Worm (Caenorhabditis elegans) whole organism, mixed stage, embryonic: ENCODE data around the gene C33C12.11.

Experiments
- M03D4.4 ChIP-seq: sonication (generic microtip); optimal IDR thresholded peaks from 2 replicates; lab custom pipeline; 2017; ENCODE audit warnings: mild to moderate bottlenecking, missing genetic modification characterization, missing compliant biosample characterization
- blmp-1 ChIP-seq: fragments of 150-350 bp; optimal IDR thresholded peaks from 2 replicates; lab custom pipeline; 2014; ENCODE audit warnings: missing biosample characterization, missing genetic modification characterization
- ceh-43 ChIP-seq: fragments of 200-800 bp; sonication (Bioruptor generic); optimal IDR thresholded peaks from 2 replicates; lab custom pipeline; 2018; ENCODE audit warnings: mild to moderate bottlenecking, missing genetic modification characterization, moderate library complexity, missing compliant biosample characterization
- ceh-83 ChIP-seq: fragments of 200-800 bp; sonication (Bioruptor generic); optimal IDR thresholded peaks from 2 replicates; lab custom pipeline; 2018; ENCODE audit warnings: mild to moderate bottlenecking, missing genetic modification characterization, missing compliant biosample characterization
- ces-1 ChIP-seq: fragments of 150-350 bp; optimal IDR thresholded peaks from 2 replicates; lab custom pipeline; 2014; ENCODE audit warnings: missing biosample characterization, missing genetic modification reagents, missing genetic modification characterization
- cnd-1 ChIP-seq: fragments of 200-800 bp; sonication (Bioruptor generic); optimal IDR thresholded peaks from 2 replicates; lab custom pipeline; 2018; ENCODE audit warnings: mild to moderate bottlenecking, missing genetic modification characterization, missing compliant biosample characterization
- drap-1 ChIP-seq: fragments of 200-800 bp; sonication (Bioruptor generic); optimal IDR thresholded peaks from 3 replicates; lab custom pipeline; 2018; ENCODE audit warnings: mild to moderate bottlenecking, missing genetic modification characterization, missing compliant biosample characterization
- elt-1 ChIP-seq: sonication (generic microtip); optimal IDR thresholded peaks from 2 replicates; lab custom pipeline; 2017; ENCODE audit warnings: missing genetic modification characterization, mild to moderate bottlenecking, missing compliant biosample characterization, antibody characterized with exemption, moderate library complexity, borderline replicate concordance; ENCODE audit not compliant: insufficient read depth
- elt-3 ChIP-seq: fragments of 150-350 bp; optimal IDR thresholded peaks from 2 replicates; lab custom pipeline; 2014; ENCODE audit warnings: missing biosample characterization, missing genetic modification characterization
- flh-1 ChIP-seq: fragments of 200-800 bp; sonication (Bioruptor generic); optimal IDR thresholded peaks from 2 replicates; lab custom pipeline; 2018; ENCODE audit warnings: mild to moderate bottlenecking, missing genetic modification characterization, moderate library complexity, missing compliant biosample characterization
- lin-13 ChIP-seq: fragments of 150-350 bp; optimal IDR thresholded peaks from 2 replicates; lab custom pipeline; 2014; ENCODE audit warnings: missing biosample characterization, missing genetic modification characterization
- lin-32 ChIP-seq: fragments of 200-800 bp; sonication (Bioruptor generic); optimal IDR thresholded peaks from 2 replicates; lab custom pipeline; 2018; ENCODE audit warnings: mild to moderate bottlenecking, missing genetic modification characterization, missing compliant biosample characterization
- lsy-2 ChIP-seq: fragments of 150-350 bp; optimal IDR thresholded peaks from 2 replicates; lab custom pipeline; 2014; ENCODE audit warnings: missing biosample characterization, missing genetic modification characterization
- mab-5 ChIP-seq: fragments of 150-350 bp; optimal IDR thresholded peaks from 2 replicates; lab custom pipeline; 2014; ENCODE audit warnings: missing biosample characterization, missing genetic modification characterization
- mep-1 ChIP-seq: fragments of 150-350 bp; optimal IDR thresholded peaks from 2 replicates; lab custom pipeline; 2017; ENCODE audit warnings: missing biosample characterization, missing genetic modification reagents, missing genetic modification characterization, inconsistent platforms
- mls-2 ChIP-seq: sonication (generic microtip); optimal IDR thresholded peaks from 2 replicates; lab custom pipeline; 2016; ENCODE audit warnings: mild to moderate bottlenecking, missing genetic modification characterization, moderate library complexity, missing compliant biosample characterization
- nhr-12 ChIP-seq: fragments of 150-350 bp; optimal IDR thresholded peaks from 2 replicates; lab custom pipeline; 2014; ENCODE audit warnings: missing biosample characterization, missing genetic modification characterization
- nhr-2 ChIP-seq: fragments of 150-350 bp; optimal IDR thresholded peaks from 2 replicates; lab custom pipeline; 2014; ENCODE audit warnings: missing biosample characterization, missing genetic modification characterization
- nhr-237 ChIP-seq: fragments of 150-350 bp; optimal IDR thresholded peaks from 2 replicates; lab custom pipeline; 2014; ENCODE audit warnings: missing biosample characterization, missing genetic modification characterization
- nhr-28 ChIP-seq: fragments of 150-350 bp; optimal IDR thresholded peaks from 2 replicates; lab custom pipeline; 2014; ENCODE audit warnings: missing biosample characterization, missing genetic modification characterization
- nhr-76 ChIP-seq: sonication (generic microtip); optimal IDR thresholded peaks from 2 replicates; lab custom pipeline; 2017; ENCODE audit warnings: missing biosample characterization, missing genetic modification characterization
- sem-2 ChIP-seq: fragments of 200-800 bp; sonication (Bioruptor generic); optimal IDR thresholded peaks from 2 replicates; lab custom pipeline; 2018; ENCODE audit warnings: mild to moderate bottlenecking, missing genetic modification characterization, missing compliant biosample characterization
- snpc-4 ChIP-seq: fragments of 150-350 bp; optimal IDR thresholded peaks from 2 replicates; lab custom pipeline; 2014; ENCODE audit warnings: missing biosample characterization, missing genetic modification characterization
- sptf-1 ChIP-seq: sonication (generic microtip); optimal IDR thresholded peaks from 2 replicates; lab custom pipeline; 2017; ENCODE audit warnings: mild to moderate bottlenecking, missing genetic modification characterization, moderate library complexity, missing compliant biosample characterization
- tbx-8 ChIP-seq: fragments of 200-800 bp; sonication (Bioruptor generic); optimal IDR thresholded peaks from 2 replicates; lab custom pipeline; 2018; ENCODE audit warnings: mild to moderate bottlenecking, missing genetic modification characterization, moderate library complexity, missing compliant biosample characterization
- unc-120 ChIP-seq: sonication (generic microtip); optimal IDR thresholded peaks from 2 replicates; lab custom pipeline; 2017; ENCODE audit warnings: missing genetic modification characterization, missing compliant biosample characterization; ENCODE audit not compliant: poor library complexity, severe bottlenecking
- unc-39 ChIP-seq: fragments of 150-350 bp; optimal IDR thresholded peaks from 2 replicates; lab custom pipeline; 2014; ENCODE audit warnings: missing biosample characterization, missing genetic modification characterization
- unc-62 ChIP-seq: fragments of 150-350 bp; optimal IDR thresholded peaks from 2 replicates; lab custom pipeline; 2014; ENCODE audit warnings: missing biosample characterization, missing genetic modification reagents, missing genetic modification characterization

The C33C12.11 gene

DNA sequence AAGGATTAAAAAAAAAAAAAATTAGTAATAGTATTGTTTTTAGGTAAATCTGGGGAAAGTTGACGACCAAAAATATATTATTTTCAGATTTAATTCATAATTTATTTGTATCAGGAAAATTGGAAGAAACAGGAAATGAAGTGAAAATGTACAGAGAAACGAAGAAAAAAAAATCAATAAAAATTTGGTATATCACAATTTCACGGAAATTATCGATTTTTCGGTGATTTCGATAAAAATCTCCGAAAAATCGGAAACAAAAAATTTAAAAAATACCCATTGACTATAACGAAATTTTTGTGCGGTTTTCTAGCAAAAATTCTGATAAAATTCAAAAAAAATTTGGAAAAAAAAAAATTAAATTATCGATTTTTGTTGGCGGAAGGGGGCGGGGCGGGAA is 28.6 kb upstream of the C33C12.11 start:
- no peak for TF ChIP-seq elt-3
- no peak for TF ChIP-seq snpc-4 (tag; lab: Kevin White, UChicago)
- TF ChIP-seq mep-1 (tag; lab: Kevin White, UChicago), result no peak
- no peak for TF ChIP-seq mab-5
- TF ChIP-seq lin-32 (GFP tag; lab: Kevin White, UChicago), result no peak
- TF ChIP-seq nhr-2 (tag; lab: Kevin White, UChicago), result no peak

DNA sequence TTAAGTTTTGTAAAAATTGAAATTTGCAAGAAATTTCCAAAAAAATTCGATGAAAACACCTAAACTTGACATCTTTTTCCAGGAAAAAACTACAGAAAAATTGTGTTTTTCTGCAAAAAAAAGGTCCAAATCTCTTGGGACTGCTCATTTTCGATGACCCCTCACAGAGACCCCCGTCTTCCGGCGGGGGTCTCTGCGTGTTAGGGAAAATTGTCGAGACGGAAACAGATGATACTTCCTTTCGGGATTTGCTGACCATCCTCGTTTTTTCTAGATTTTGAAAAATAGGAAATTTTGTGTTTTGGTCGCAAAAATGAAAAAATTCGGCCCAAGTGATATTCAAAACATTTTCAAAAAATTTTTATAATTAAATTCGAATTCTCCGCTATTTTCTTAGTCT is 27.8 kb upstream of the C33C12.11 start:
- TF ChIP-seq flh-1 (GFP tag; lab: Kevin White, UChicago), result no peak
- no peak for TF ChIP-seq sem-2 (GFP tag; lab: Kevin White, UChicago)
- TF ChIP-seq lin-13 (tag; lab: Kevin White, UChicago), result no peak
- TF ChIP-seq unc-62 (GFP tag; lab: Kevin White, UChicago), result no peak
- TF ChIP-seq nhr-28 (tag; lab: Kevin White, UChicago), result no peak
- TF ChIP-seq unc-39 (tag; lab: Kevin White, UChicago), result no peak
- no peak for TF ChIP-seq M03D4.4
- no peak for TF ChIP-seq mep-1 (tag; lab: Kevin White, UChicago)
- TF ChIP-seq ceh-43 (GFP tag; lab: Kevin White, UChicago), result no peak
- TF ChIP-seq sptf-1 (tag; lab: Kevin White, UChicago), result no peak
- TF ChIP-seq mls-2 (tag; lab: Kevin White, UChicago), result no peak
- no peak for TF ChIP-seq lin-32 (GFP tag; lab: Kevin White, UChicago)
- no peak for TF ChIP-seq nhr-76
- no peak for TF ChIP-seq elt-3
- no peak for TF ChIP-seq cnd-1 (tag; lab: Kevin White, UChicago)
- no peak for TF ChIP-seq blmp-1
- TF ChIP-seq, all 35 proteins: peak for 0

DNA sequence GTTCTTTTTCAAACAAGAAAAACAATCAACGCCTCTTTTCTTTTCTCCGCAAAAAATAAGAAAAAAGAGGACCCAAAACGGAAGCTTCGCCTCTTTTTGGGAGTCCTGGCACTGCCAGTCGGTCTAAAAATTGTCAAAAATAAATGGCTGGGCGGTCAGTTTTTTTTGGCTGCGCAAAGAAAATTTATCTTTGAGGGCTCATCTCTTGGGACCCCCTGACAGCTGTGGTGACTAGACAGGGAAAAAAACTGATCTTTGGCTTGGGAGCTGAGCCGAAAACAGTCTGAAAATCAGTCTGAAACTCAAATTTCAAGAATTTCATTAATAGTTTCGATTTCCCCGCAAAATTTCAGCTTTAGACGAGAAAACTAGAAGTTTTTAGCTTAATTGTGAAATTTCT is 26.9 kb upstream of the C33C12.11 start:
- TF ChIP-seq nhr-12 (tag; lab: Kevin White, UChicago) (no peak), nhr-28 (tag; lab: Kevin White, UChicago) (no peak), drap-1 (no peak), nhr-237 (tag; lab: Kevin White, UChicago) (no peak)

DNA sequence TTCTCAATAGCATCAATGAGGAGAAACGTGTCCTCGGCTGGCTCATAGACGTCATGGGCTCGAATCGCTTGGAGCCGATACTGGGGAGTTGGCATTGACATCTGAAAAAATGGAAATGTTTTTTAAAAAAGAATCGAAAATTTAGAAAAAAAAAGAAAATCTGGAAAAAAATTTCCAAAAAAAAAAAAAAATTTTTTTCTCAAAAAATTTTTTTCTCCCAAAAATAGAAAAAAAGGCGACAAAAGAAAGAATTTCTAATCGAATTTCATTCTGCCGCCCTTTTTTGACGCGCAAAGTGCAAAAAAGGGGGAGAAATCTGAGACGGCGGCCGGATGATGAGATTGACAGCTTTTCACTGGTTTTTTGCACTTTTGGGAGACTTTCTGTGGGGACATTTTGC is 25.7 kb upstream of the C33C12.11 start, which contains the start of gene mtq-2:
Gene mtq-2 (minus strand): TSS at position 101 of the 400 bp plus-strand sequence.
- no peak for TF ChIP-seq mab-5
- no peak for TF ChIP-seq cnd-1 (tag; lab: Kevin White, UChicago)
- TF ChIP-seq unc-39 (tag; lab: Kevin White, UChicago), result no peak
- TF ChIP-seq lsy-2, result no peak
- TF ChIP-seq nhr-12 (tag; lab: Kevin White, UChicago), result no peak
- no peak for TF ChIP-seq ces-1
- TF ChIP-seq mls-2 (tag; lab: Kevin White, UChicago), result no peak
- no peak for TF ChIP-seq elt-1 (tag; lab: Kevin White, UChicago)
- no peak for TF ChIP-seq ceh-43 (GFP tag; lab: Kevin White, UChicago)
- TF ChIP-seq M03D4.4, result no peak
- no peak for TF ChIP-seq tbx-8 (GFP tag; lab: Kevin White, UChicago)
- no peak for TF ChIP-seq snpc-4 (tag; lab: Kevin White, UChicago)
- TF ChIP-seq unc-120 (tag; lab: Kevin White, UChicago), result no peak
- TF ChIP-seq ceh-83 (GFP tag; lab: Kevin White, UChicago), result no peak
- TF ChIP-seq elt-3, result no peak
- TF ChIP-seq sptf-1 (tag; lab: Kevin White, UChicago), result no peak
- TF ChIP-seq unc-62 (GFP tag; lab: Kevin White, UChicago), result no peak
- TF ChIP-seq sem-2 (GFP tag; lab: Kevin White, UChicago), result no peak

DNA sequence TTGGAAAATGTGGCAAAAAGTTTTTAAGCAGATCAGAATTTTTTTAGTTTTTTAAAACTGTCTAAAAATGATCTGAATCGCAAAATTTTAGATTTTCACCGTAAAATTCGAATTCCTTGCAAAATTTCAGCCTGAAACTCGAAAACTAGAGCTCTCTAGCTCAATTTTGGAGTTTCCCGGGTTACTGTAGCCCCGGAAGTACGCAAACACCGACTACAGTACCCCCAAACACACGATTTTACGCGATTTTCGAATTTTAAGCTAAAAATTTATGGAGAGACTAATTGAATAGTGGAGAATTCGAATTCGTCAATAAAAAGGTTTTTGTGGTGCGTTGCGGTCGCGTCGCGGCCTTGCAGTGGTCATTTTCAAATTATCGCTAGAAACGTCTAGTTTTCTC is 23.1 kb upstream of the C33C12.11 start:
- no peak for TF ChIP-seq nhr-76
- TF ChIP-seq nhr-237 (tag; lab: Kevin White, UChicago), result no peak
- peak; percentile 64 for TF ChIP-seq lsy-2

DNA sequence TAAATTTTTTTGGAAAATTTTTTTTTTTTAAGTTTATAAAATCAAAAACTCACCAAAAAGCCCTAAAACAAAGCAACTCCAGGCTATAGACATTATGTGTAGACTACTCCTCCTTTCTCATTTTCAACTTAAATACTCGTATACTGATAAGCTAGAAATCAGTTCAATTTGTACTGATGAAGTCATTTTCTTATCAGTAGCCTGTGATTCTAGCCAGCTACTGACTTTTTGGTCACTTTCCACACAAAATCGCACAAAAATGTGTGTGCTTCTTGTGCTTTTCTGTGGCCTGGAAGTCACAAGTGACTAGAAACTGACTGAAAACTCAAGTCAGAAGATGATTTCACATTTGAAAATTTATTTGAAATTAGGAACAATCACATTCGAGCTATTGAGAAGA is 22.7 kb upstream of the C33C12.11 start, which contains the start of gene gba-2:
Gene gba-2 (minus strand): TSS at position 106 of the 400 bp plus-strand sequence.
- no peak for TF ChIP-seq lin-13 (tag; lab: Kevin White, UChicago)
- TF ChIP-seq unc-62 (GFP tag; lab: Kevin White, UChicago), result no peak
